Fruit fly (Drosophila melanogaster) whole organism, embryonic: ENCODE measurements around the gene Cyp4ac3.

Source experiments
- Atf3 ChIP-seq: fragments of 200-800 bp; sonication (Bioruptor generic); optimal IDR thresholded peaks from 3 replicates; lab custom pipeline; 2016; ENCODE audit warnings: missing biosample characterization, missing genetic modification characterization
- Bteb2 ChIP-seq: fragments of 200-800 bp; sonication (Bioruptor generic); optimal IDR thresholded peaks from 2 replicates; lab custom pipeline; 2016; ENCODE audit warnings: missing biosample characterization, missing genetic modification characterization
- CG10366 ChIP-seq: fragments of 200-800 bp; sonication (Bioruptor generic); IDR thresholded peaks from 2 replicates; pipeline ENCODE4 v1.3.6; 2022; ENCODE audit warnings: missing biosample characterization, missing genetic modification characterization
- CG10543 ChIP-seq: fragments of 200-800 bp; sonication (Bioruptor generic); optimal IDR thresholded peaks from 3 replicates; lab custom pipeline; 2017; ENCODE audit warnings: missing biosample characterization, mild to moderate bottlenecking, missing genetic modification characterization, moderate library complexity
- CG11695 ChIP-seq: fragments of 200-800 bp; sonication (Bioruptor generic); IDR thresholded peaks from 3 replicates; pipeline ENCODE4 v1.3.6; 2022; ENCODE audit warnings: missing biosample characterization, missing genetic modification characterization
- CG12155 ChIP-seq: fragments of 200-800 bp; sonication (Bioruptor generic); optimal IDR thresholded peaks from 3 replicates; lab custom pipeline; 2016; ENCODE audit warnings: missing biosample characterization, missing genetic modification characterization
- CG13123 ChIP-seq: fragments of 200-800 bp; sonication (Bioruptor generic); optimal IDR thresholded peaks from 2 replicates; lab custom pipeline; 2016; ENCODE audit warnings: missing biosample characterization, missing genetic modification characterization
- CG15514 ChIP-seq: fragments of 200-800 bp; sonication (Bioruptor generic); optimal IDR thresholded peaks from 3 replicates; lab custom pipeline; 2017; ENCODE audit warnings: missing biosample characterization, missing genetic modification characterization, mild to moderate bottlenecking, moderate library complexity, missing genetic modification reagents
- CG15601 ChIP-seq: fragments of 200-800 bp; sonication (Bioruptor generic); optimal IDR thresholded peaks from 3 replicates; lab custom pipeline; 2019; ENCODE audit warnings: missing biosample characterization, mild to moderate bottlenecking, missing genetic modification characterization, moderate library complexity
- CG16863 ChIP-seq: fragments of 200-800 bp; sonication (Bioruptor generic); optimal IDR thresholded peaks from 3 replicates; lab custom pipeline; 2016; ENCODE audit warnings: missing biosample characterization, missing genetic modification characterization
- CG17912 ChIP-seq: fragments of 200-800 bp; sonication (Bioruptor generic); optimal IDR thresholded peaks from 2 replicates; lab custom pipeline; 2018; ENCODE audit warnings: missing biosample characterization, mild to moderate bottlenecking, missing genetic modification characterization
- CG3407 ChIP-seq: fragments of 200-800 bp; sonication (Bioruptor generic); optimal IDR thresholded peaks from 2 replicates; lab custom pipeline; 2018; ENCODE audit warnings: missing biosample characterization, mild to moderate bottlenecking, missing genetic modification characterization
- CG3847 ChIP-seq: fragments of 200-800 bp; sonication (Bioruptor generic); IDR thresholded peaks from 2 replicates; pipeline ENCODE4 v1.3.6; 2022; ENCODE audit warnings: missing biosample characterization, missing genetic modification characterization
- CG7357 ChIP-seq: fragments of 200-800 bp; sonication (Bioruptor generic); IDR thresholded peaks from 3 replicates; pipeline ENCODE4 v1.3.6; 2022; ENCODE audit warnings: missing biosample characterization, missing genetic modification characterization
- CG8388 ChIP-seq: fragments of 200-800 bp; sonication (Bioruptor generic); optimal IDR thresholded peaks from 2 replicates; lab custom pipeline; 2019; ENCODE audit warnings: missing biosample characterization, mild to moderate bottlenecking, missing genetic modification characterization, moderate library complexity
- CkIIα-i1 ChIP-seq: fragments of 200-800 bp; sonication (Bioruptor generic); IDR thresholded peaks from 2 replicates; pipeline ENCODE4 v1.3.6; 2022; ENCODE audit warnings: missing biosample characterization, missing genetic modification characterization
- CoRest ChIP-seq: fragments of 200-800 bp; sonication (Bioruptor generic); optimal IDR thresholded peaks from 3 replicates; lab custom pipeline; 2018; ENCODE audit warnings: missing biosample characterization, mild to moderate bottlenecking, missing genetic modification characterization, moderate library complexity
- CrebB ChIP-seq: fragments of 200-800 bp; sonication (Bioruptor generic); optimal IDR thresholded peaks from 3 replicates; lab custom pipeline; 2018; ENCODE audit warnings: missing biosample characterization, mild to moderate bottlenecking, missing genetic modification characterization
- Doc3 ChIP-seq: fragments of 200-800 bp; sonication (Bioruptor generic); IDR thresholded peaks from 3 replicates; pipeline ENCODE4 v1.3.6; 2022; ENCODE audit warnings: missing biosample characterization, missing genetic modification characterization; ENCODE audit not compliant: partially characterized antibody
- Dp ChIP-seq: fragments of 200-800 bp; sonication (Bioruptor generic); optimal IDR thresholded peaks from 2 replicates; lab custom pipeline; 2018; ENCODE audit warnings: missing biosample characterization, mild to moderate bottlenecking, missing genetic modification characterization, moderate library complexity
- Eip74EF ChIP-seq, 2 experiments: fragments of 200-800 bp in 1 of 2; fragments of >200 bp in 1 of 2; sonication (Bioruptor generic) in 1 of 2; optimal IDR thresholded peaks; 2 replicates each; lab custom pipeline; 2017 to 2019; ENCODE audit warnings: missing biosample characterization in 2 of 2, missing genetic modification characterization in 2 of 2, mild to moderate bottlenecking in 1 of 2, moderate library complexity in 1 of 2
- Ets65A ChIP-seq: fragments of 200-800 bp; sonication (Bioruptor generic); peaks from one replicate; lab custom pipeline; 2016; ENCODE audit warnings: missing biosample characterization, missing genetic modification characterization
- Fer1 ChIP-seq: fragments of 200-800 bp; sonication (Bioruptor generic); optimal IDR thresholded peaks from 2 replicates; lab custom pipeline; 2017; ENCODE audit warnings: missing biosample characterization, mild to moderate bottlenecking, missing genetic modification characterization
- HLH3B ChIP-seq: fragments of 200-800 bp; sonication (Bioruptor generic); IDR thresholded peaks from 2 replicates; pipeline ENCODE4 v1.3.6; 2022; ENCODE audit warnings: missing biosample characterization, missing genetic modification characterization
- Hsf ChIP-seq: fragments of 200-800 bp; sonication (Bioruptor generic); optimal IDR thresholded peaks from 3 replicates; lab custom pipeline; 2016; ENCODE audit warnings: missing biosample characterization, missing genetic modification characterization
- Ravus ChIP-seq: fragments of 200-800 bp; sonication (Bioruptor generic); IDR thresholded peaks from 2 replicates; pipeline ENCODE4 v1.3.6; 2022; ENCODE audit warnings: missing biosample characterization, missing genetic modification characterization
- Scr ChIP-seq: fragments of 200-800 bp; sonication (Bioruptor generic); IDR thresholded peaks from 2 replicates; pipeline ENCODE4 v1.3.6; 2022; ENCODE audit warnings: missing biosample characterization, missing genetic modification characterization; ENCODE audit not compliant: partially characterized antibody
- bab2 ChIP-seq: fragments of 200-800 bp; sonication (Bioruptor generic); optimal IDR thresholded peaks from 2 replicates; lab custom pipeline; 2016; ENCODE audit warnings: missing biosample characterization, missing genetic modification characterization
- cato ChIP-seq: fragments of 200-800 bp; sonication (Bioruptor generic); optimal IDR thresholded peaks from 2 replicates; lab custom pipeline; 2016; ENCODE audit warnings: missing biosample characterization, missing genetic modification characterization, borderline replicate concordance
- ci ChIP-seq: fragments of 200-800 bp; sonication (Bioruptor generic); IDR thresholded peaks from 3 replicates; pipeline ENCODE4 v1.3.6; 2022; ENCODE audit warnings: missing biosample characterization, missing genetic modification characterization
- croc ChIP-seq: fragments of 200-800 bp; sonication (Bioruptor generic); conservative IDR thresholded peaks from 3 replicates; pipeline ENCODE4 v1.3.6; 2022; ENCODE audit warnings: missing biosample characterization, missing genetic modification characterization
- dan ChIP-seq: fragments of 200-800 bp; sonication (Bioruptor generic); IDR thresholded peaks from 2 replicates; pipeline ENCODE4 v1.3.6; 2022; ENCODE audit warnings: missing biosample characterization, missing genetic modification characterization
- dysf ChIP-seq: fragments of 200-800 bp; sonication (Bioruptor generic); IDR thresholded peaks from 3 replicates; pipeline ENCODE4 v1.3.6; 2022; ENCODE audit warnings: missing biosample characterization, missing genetic modification characterization
- gcm ChIP-seq: fragments of 200-800 bp; sonication (Bioruptor generic); optimal IDR thresholded peaks from 2 replicates; lab custom pipeline; 2019; ENCODE audit warnings: missing biosample characterization, mild to moderate bottlenecking, missing genetic modification characterization, moderate library complexity
- gem ChIP-seq: fragments of 200-800 bp; sonication (Bioruptor generic); optimal IDR thresholded peaks from 2 replicates; lab custom pipeline; 2019; ENCODE audit warnings: missing biosample characterization, mild to moderate bottlenecking, missing genetic modification characterization, moderate library complexity
- grau ChIP-seq: fragments of 200-800 bp; optimal IDR thresholded peaks from 3 replicates; lab custom pipeline; 2019; ENCODE audit warnings: missing biosample characterization, mild to moderate bottlenecking, missing genetic modification characterization, moderate library complexity
- hkb ChIP-seq, 2 experiments: fragments of 200-800 bp in 1 of 2; fragments of >200 bp in 1 of 2; sonication (Bioruptor generic) in 1 of 2; IDR thresholded peaks in 1 of 2; optimal IDR thresholded peaks in 1 of 2; 2 replicates each; pipeline versions ENCODE4 v1.3.6 to Lab custom; 2017 to 2022; ENCODE audit warnings: missing biosample characterization in 1 of 2, missing genetic modification characterization in 1 of 2
- knrl ChIP-seq: fragments of 200-800 bp; sonication (Bioruptor generic); IDR thresholded peaks from 3 replicates; pipeline ENCODE4 v1.3.6; 2022; ENCODE audit warnings: missing biosample characterization, missing genetic modification characterization; ENCODE audit not compliant: partially characterized antibody
- lab ChIP-seq: fragments of 200-800 bp; sonication (Bioruptor generic); optimal IDR thresholded peaks from 3 replicates; lab custom pipeline; 2017; ENCODE audit warnings: missing biosample characterization, missing genetic modification characterization, mild to moderate bottlenecking, moderate library complexity, missing genetic modification reagents
- lov ChIP-seq, 2 experiments: fragments of 200-800 bp in 1 of 2; fragments of >200 bp in 1 of 2; sonication (Bioruptor generic) in 1 of 2; IDR thresholded peaks in 1 of 2; optimal IDR thresholded peaks in 1 of 2; 2 replicates in 1 of 2; 3 replicates in 1 of 2; pipeline versions ENCODE4 v1.3.6 to Lab custom; 2017 to 2022; ENCODE audit warnings: missing biosample characterization in 1 of 2, missing genetic modification characterization in 1 of 2
- nom ChIP-seq: fragments of 200-800 bp; sonication (Bioruptor generic); optimal IDR thresholded peaks from 2 replicates; lab custom pipeline; 2017; ENCODE audit warnings: missing biosample characterization, missing genetic modification characterization, mild to moderate bottlenecking, moderate library complexity, missing genetic modification reagents
- pnt ChIP-seq: fragments of 200-800 bp; sonication (Bioruptor generic); optimal IDR thresholded peaks from 3 replicates; lab custom pipeline; 2016; ENCODE audit warnings: missing biosample characterization, missing genetic modification characterization
- ranshi ChIP-seq: fragments of 200-800 bp; sonication (Bioruptor generic); IDR thresholded peaks from 2 replicates; pipeline ENCODE4 v1.3.6; 2022; ENCODE audit warnings: missing biosample characterization, missing genetic modification characterization
- unpg ChIP-seq: fragments of 200-800 bp; sonication (Bioruptor generic); optimal IDR thresholded peaks from 3 replicates; lab custom pipeline; 2018; ENCODE audit warnings: missing biosample characterization, mild to moderate bottlenecking, missing genetic modification characterization, moderate library complexity
- vvl ChIP-seq: fragments of 200-800 bp; sonication (Bioruptor generic); IDR thresholded peaks from 2 replicates; pipeline ENCODE4 v1.3.6; 2022; ENCODE audit warnings: missing biosample characterization, missing genetic modification characterization
- wor ChIP-seq: fragments of 200-800 bp; sonication (Bioruptor generic); IDR thresholded peaks from 2 replicates; pipeline ENCODE4 v1.3.6; 2022; ENCODE audit warnings: missing biosample characterization, missing genetic modification characterization
- zfh2 ChIP-seq: fragments of 200-800 bp; sonication (Bioruptor generic); optimal IDR thresholded peaks from 2 replicates; lab custom pipeline; 2016; ENCODE audit warnings: missing biosample characterization, missing genetic modification characterization

Cyp4ac3 gene

DNA sequence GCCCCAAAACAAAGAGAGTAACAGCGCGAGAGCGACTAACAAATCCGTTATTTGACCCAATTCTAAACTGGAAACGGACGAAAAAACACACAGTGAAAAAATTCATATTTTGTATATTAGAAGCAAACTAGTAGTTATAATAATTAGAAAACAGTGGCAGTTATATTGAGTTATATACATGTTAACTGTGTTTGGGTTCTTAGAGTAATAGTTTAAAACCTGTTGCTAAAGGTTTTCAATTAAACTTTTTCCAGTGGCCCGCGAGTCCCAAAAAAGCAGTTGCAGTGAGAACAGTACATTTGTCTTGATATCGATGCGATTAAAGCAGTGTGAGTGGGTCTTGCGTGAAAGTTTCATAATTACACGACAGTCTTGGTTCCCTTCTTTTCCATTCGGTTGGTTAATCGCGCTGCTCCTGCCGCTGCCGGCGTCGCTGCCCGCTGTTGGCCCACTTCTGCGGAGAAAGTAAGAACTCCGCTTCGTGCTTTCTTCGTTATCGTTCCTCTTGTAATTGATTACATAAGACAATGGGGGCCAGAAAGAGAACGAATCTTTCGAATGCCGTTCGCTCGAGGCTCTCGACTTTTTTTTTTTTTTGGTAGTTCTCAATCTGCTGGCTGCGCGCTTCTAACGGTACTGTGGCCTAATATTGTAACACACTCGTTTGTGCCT is 29.1 kb downstream of the Cyp4ac3 start:
- TF ChIP-seq nom (GFP tag; lab: Kevin White, UChicago) (no peak), lov (optimal IDR thresholded peaks at IDR 0.05; lab: Kevin White, UChicago) (no peak), lov (GFP tag; IDR thresholded peaks at IDR 0.05; lab: Robert Waterston, UW) (0 out of 3 replicates have a peak, but pooled peaks have one; percentile 56), bab2 (GFP tag; lab: Kevin White, UChicago) (no peak), lab (GFP tag; lab: Kevin White, UChicago) (peak; percentile 38), gcm (GFP tag; lab: Kevin White, UChicago) (peak; percentile 6), CrebB (tag; lab: Kevin White, UChicago) (no peak), knrl (no peak), CoRest (tag; lab: Kevin White, UChicago) (peak; percentile 27), wor (GFP tag; lab: Robert Waterston, UW) (0 out of 2 replicates have a peak, but pooled peaks have one; percentile 29), Hsf (GFP tag; lab: Kevin White, UChicago) (no peak), CG10366 (GFP tag; lab: Robert Waterston, UW) (peak; percentile 23; the same call in 1 of the 2 replicates), unpg (GFP tag; lab: Kevin White, UChicago) (peak; percentile 49), CG12155 (GFP tag; lab: Kevin White, UChicago) (no peak), ranshi (peak; percentile 36; the same call in 1 of the 2 replicates), pnt (GFP tag; lab: Kevin White, UChicago) (peak; percentile 26), HLH3B (GFP tag; lab: Robert Waterston, UW) (peak; percentile 38; the same call in 1 of the 2 replicates), Fer1 (GFP tag; lab: Kevin White, UChicago) (no peak), CG13123 (no peak), CG16863 (GFP tag; lab: Kevin White, UChicago) (peak; percentile 23), zfh2 (no peak), dan (GFP tag; lab: Robert Waterston, UW) (no peak), vvl (GFP tag; lab: Robert Waterston, UW) (no peak), grau (tag; lab: Kevin White, UChicago) (peak; percentile 35), CG3847 (no peak), CG7357 (GFP tag; lab: Robert Waterston, UW) (peak; percentile 60), Atf3 (GFP tag; lab: Kevin White, UChicago) (peak; percentile 11), Scr (GFP tag; lab: Robert Waterston, UW) (no peak), cato (GFP tag; lab: Kevin White, UChicago) (peak; percentile 32), CG8388 (GFP tag; lab: Kevin White, UChicago) (peak; percentile 73), CG15601 (tag; lab: Kevin White, UChicago) (peak; percentile 46), gem (tag; lab: Kevin White, UChicago) (peak; percentile 81), Eip74EF (GFP tag; optimal IDR thresholded peaks at IDR 0.05; lab: Kevin White, UChicago) (peak in 1 of 2 experiments; percentile 40), Ravus (no peak), CG17912 (GFP tag; lab: Kevin White, UChicago) (no peak), Dp (no peak), CkIIα-i1 (GFP tag; lab: Robert Waterston, UW) (no peak), dysf (GFP tag; lab: Robert Waterston, UW) (peak; percentile 24; the same call in 1 of the 3 replicates), croc (GFP tag; lab: Robert Waterston, UW) (peak; percentile 57; the same call in 2 of the 3 replicates), Ets65A (GFP tag; lab: Kevin White, UChicago) (no peak), Doc3 (GFP tag; lab: Robert Waterston, UW) (no peak), Bteb2 (GFP tag; lab: Kevin White, UChicago) (no peak), CG3407 (GFP tag; lab: Kevin White, UChicago) (peak; percentile 48), CG15514 (no peak), CG10543 (GFP tag; lab: Kevin White, UChicago) (no peak), hkb (optimal IDR thresholded peaks at IDR 0.05; lab: Kevin White, UChicago) (no peak), hkb (GFP tag; IDR thresholded peaks at IDR 0.05; lab: Robert Waterston, UW) (0 out of 2 replicates have a peak, but pooled peaks have one; percentile 33), CG11695 (GFP tag; lab: Robert Waterston, UW) (peak; percentile 36; the same call in 2 of the 3 replicates), ci (GFP tag; lab: Robert Waterston, UW) (peak; percentile 80)
